Fruit fly (Drosophila melanogaster) whole organism, embryonic: ENCODE measurements around the gene Dlic.
A peak's percentile ranks its signal among the peaks of the same experiment; 100 is the strongest.

Experiments used
- ATbp ChIP-seq: fragments of 200-800 bp; sonication (Bioruptor generic); optimal IDR thresholded peaks from 2 replicates; lab custom pipeline; 2017; ENCODE audit warnings: missing biosample characterization, mild to moderate bottlenecking, missing genetic modification characterization, missing genetic modification reagents
- B-H1 ChIP-seq: fragments of 200-800 bp; sonication (Bioruptor generic); IDR thresholded peaks from 3 replicates; pipeline ENCODE4 v1.3.6; 2022; ENCODE audit warnings: missing biosample characterization, missing genetic modification characterization
- CG10267 ChIP-seq: fragments of 200-800 bp; sonication (Bioruptor generic); optimal IDR thresholded peaks from 2 replicates; lab custom pipeline; 2018; ENCODE audit warnings: missing biosample characterization, mild to moderate bottlenecking, missing genetic modification characterization, moderate library complexity
- CG10274 ChIP-seq: fragments of 200-800 bp; sonication (Bioruptor generic); optimal IDR thresholded peaks from 3 replicates; lab custom pipeline; 2017; ENCODE audit warnings: missing biosample characterization, mild to moderate bottlenecking, missing genetic modification characterization
- CG11560 ChIP-seq: fragments of 200-800 bp; sonication (Bioruptor generic); IDR thresholded peaks from 3 replicates; pipeline ENCODE4 v1.3.6; 2022; ENCODE audit warnings: missing biosample characterization, missing genetic modification characterization
- CG12299 ChIP-seq: fragments of 200-800 bp; sonication (Bioruptor generic); optimal IDR thresholded peaks from 2 replicates; lab custom pipeline; 2018; ENCODE audit warnings: missing biosample characterization, mild to moderate bottlenecking, missing genetic modification characterization
- CG12391 ChIP-seq: fragments of 200-800 bp; sonication (Bioruptor generic); optimal IDR thresholded peaks from 3 replicates; lab custom pipeline; 2018; ENCODE audit warnings: missing biosample characterization, mild to moderate bottlenecking, missing genetic modification characterization, moderate library complexity
- CG14710 ChIP-seq: fragments of 200-800 bp; sonication (Bioruptor generic); optimal IDR thresholded peaks from 3 replicates; lab custom pipeline; 2019; ENCODE audit warnings: missing biosample characterization, mild to moderate bottlenecking, missing genetic modification characterization, moderate library complexity
- CG16815 ChIP-seq: fragments of 200-800 bp; sonication (Bioruptor generic); optimal IDR thresholded peaks from 3 replicates; lab custom pipeline; 2017; ENCODE audit warnings: missing biosample characterization, mild to moderate bottlenecking, missing genetic modification characterization
- CG17612 ChIP-seq: fragments of 200-800 bp; sonication (Bioruptor generic); IDR thresholded peaks from 2 replicates; pipeline ENCODE4 v1.3.6; 2022; ENCODE audit warnings: missing biosample characterization, missing genetic modification characterization
- CG2116 ChIP-seq: fragments of 200-800 bp; sonication (Bioruptor generic); optimal IDR thresholded peaks from 3 replicates; lab custom pipeline; 2018; ENCODE audit warnings: missing biosample characterization, mild to moderate bottlenecking, missing genetic modification characterization
- CG2120 ChIP-seq: fragments of 200-800 bp; sonication (Bioruptor generic); optimal IDR thresholded peaks from 3 replicates; lab custom pipeline; 2016; ENCODE audit warnings: missing biosample characterization, missing genetic modification characterization
- CG2712 ChIP-seq: fragments of 200-800 bp; optimal IDR thresholded peaks from 3 replicates; lab custom pipeline; 2019; ENCODE audit warnings: missing biosample characterization, mild to moderate bottlenecking, missing genetic modification characterization, moderate library complexity
- CG3838 ChIP-seq: fragments of 200-800 bp; sonication (Bioruptor generic); optimal IDR thresholded peaks from 3 replicates; lab custom pipeline; 2016; ENCODE audit warnings: missing biosample characterization, missing genetic modification characterization
- CG7271 ChIP-seq: fragments of 200-800 bp; sonication (Bioruptor generic); optimal IDR thresholded peaks from 2 replicates; lab custom pipeline; 2018; ENCODE audit warnings: missing biosample characterization, mild to moderate bottlenecking, missing genetic modification characterization, moderate library complexity
- CG7556 ChIP-seq: fragments of 200-800 bp; sonication (Bioruptor generic); optimal IDR thresholded peaks from 2 replicates; lab custom pipeline; 2017; ENCODE audit warnings: missing biosample characterization, mild to moderate bottlenecking, missing genetic modification characterization
- CG8388 ChIP-seq: fragments of 200-800 bp; sonication (Bioruptor generic); optimal IDR thresholded peaks from 2 replicates; lab custom pipeline; 2019; ENCODE audit warnings: missing biosample characterization, mild to moderate bottlenecking, missing genetic modification characterization, moderate library complexity
- CG9727 ChIP-seq: fragments of 200-800 bp; sonication (Bioruptor generic); optimal IDR thresholded peaks from 3 replicates; lab custom pipeline; 2017; ENCODE audit warnings: missing biosample characterization, mild to moderate bottlenecking, missing genetic modification characterization
- D ChIP-seq, 2 experiments: fragments of 200-800 bp in 1 of 2; fragments of >200 bp in 1 of 2; sonication (Bioruptor generic) in 1 of 2; optimal IDR thresholded peaks; 2 replicates in 1 of 2; 3 replicates in 1 of 2; lab custom pipeline; 2017; ENCODE audit warnings: mild to moderate bottlenecking in 1 of 2, missing biosample characterization in 1 of 2, missing genetic modification characterization in 1 of 2, missing genetic modification reagents in 1 of 2
- Dip2 ChIP-seq: fragments of 200-800 bp; sonication (Bioruptor generic); IDR thresholded peaks from 2 replicates; pipeline ENCODE4 v1.3.6; 2022; ENCODE audit warnings: missing biosample characterization, missing genetic modification characterization
- Dll ChIP-seq: fragments of 200-800 bp; sonication (Bioruptor generic); IDR thresholded peaks from 4 replicates; pipeline ENCODE4 v1.3.6; 2022; ENCODE audit warnings: missing biosample characterization, missing genetic modification characterization; ENCODE audit not compliant: partially characterized antibody
- Dref ChIP-seq: fragments of 200-800 bp; sonication (Bioruptor generic); IDR thresholded peaks from 2 replicates; pipeline ENCODE4 v1.3.6; 2022; ENCODE audit warnings: missing biosample characterization, missing genetic modification characterization
- E2f1 ChIP-seq: fragments of 200-800 bp; sonication (Bioruptor generic); IDR thresholded peaks from 2 replicates; pipeline ENCODE4 v1.3.6; 2022; ENCODE audit warnings: missing biosample characterization, missing genetic modification characterization
- Fer1 ChIP-seq: fragments of 200-800 bp; sonication (Bioruptor generic); optimal IDR thresholded peaks from 2 replicates; lab custom pipeline; 2017; ENCODE audit warnings: missing biosample characterization, mild to moderate bottlenecking, missing genetic modification characterization
- Optix ChIP-seq: fragments of 200-800 bp; sonication (Bioruptor generic); IDR thresholded peaks from 3 replicates; pipeline ENCODE4 v1.3.6; 2022; ENCODE audit warnings: missing biosample characterization, missing genetic modification characterization
- Side ChIP-seq: fragments of 200-800 bp; sonication (Bioruptor generic); optimal IDR thresholded peaks from 2 replicates; lab custom pipeline; 2016; ENCODE audit warnings: missing biosample characterization, missing genetic modification characterization
- ase ChIP-seq: fragments of 200-800 bp; sonication (Bioruptor generic); IDR thresholded peaks from 3 replicates; pipeline ENCODE4 v1.3.6; 2022; ENCODE audit warnings: missing biosample characterization, missing genetic modification characterization
- btn ChIP-seq: fragments of 200-800 bp; sonication (Bioruptor generic); optimal IDR thresholded peaks from 2 replicates; lab custom pipeline; 2016; ENCODE audit warnings: missing biosample characterization, missing genetic modification characterization
- chm ChIP-seq: fragments of 200-800 bp; sonication (Bioruptor generic); IDR thresholded peaks from 2 replicates; pipeline ENCODE4 v1.3.6; 2022; ENCODE audit warnings: missing biosample characterization, missing genetic modification characterization
- ci ChIP-seq: fragments of 200-800 bp; sonication (Bioruptor generic); IDR thresholded peaks from 3 replicates; pipeline ENCODE4 v1.3.6; 2022; ENCODE audit warnings: missing biosample characterization, missing genetic modification characterization
- dimm ChIP-seq: fragments of 200-800 bp; sonication (Bioruptor generic); IDR thresholded peaks from 2 replicates; pipeline ENCODE4 v1.3.6; 2022; ENCODE audit warnings: missing biosample characterization, missing genetic modification characterization
- eve ChIP-seq, 2 experiments: fragments of >200 bp; optimal IDR thresholded peaks; 2 replicates each; lab custom pipeline; 2017; ENCODE audit warnings: missing biosample characterization in 2 of 2, missing genetic modification characterization in 2 of 2
- exex ChIP-seq: fragments of 200-800 bp; sonication (Bioruptor generic); optimal IDR thresholded peaks from 4 replicates; lab custom pipeline; 2018; ENCODE audit warnings: missing biosample characterization, mild to moderate bottlenecking, missing genetic modification characterization, moderate library complexity
- fd3F ChIP-seq: fragments of 200-800 bp; sonication (Bioruptor generic); optimal IDR thresholded peaks from 2 replicates; lab custom pipeline; 2018; ENCODE audit warnings: missing biosample characterization, mild to moderate bottlenecking, missing genetic modification characterization, moderate library complexity
- fd64A ChIP-seq: fragments of 200-800 bp; sonication (Bioruptor generic); optimal IDR thresholded peaks from 3 replicates; lab custom pipeline; 2018; ENCODE audit warnings: missing biosample characterization, mild to moderate bottlenecking, missing genetic modification characterization
- h ChIP-seq: fragments of >200 bp; optimal IDR thresholded peaks from 2 replicates; lab custom pipeline; 2017
- ham ChIP-seq: fragments of 200-800 bp; sonication (Bioruptor generic); IDR thresholded peaks from 2 replicates; pipeline ENCODE4 v1.3.6; 2022; ENCODE audit warnings: missing biosample characterization, missing genetic modification characterization
- hb ChIP-seq: fragments of 200-800 bp; sonication (Bioruptor generic); IDR thresholded peaks from 3 replicates; pipeline ENCODE4 v1.3.6; 2022; ENCODE audit warnings: missing biosample characterization, missing genetic modification characterization; ENCODE audit not compliant: partially characterized antibody
- knrl ChIP-seq: fragments of 200-800 bp; sonication (Bioruptor generic); IDR thresholded peaks from 3 replicates; pipeline ENCODE4 v1.3.6; 2022; ENCODE audit warnings: missing biosample characterization, missing genetic modification characterization; ENCODE audit not compliant: partially characterized antibody
- lab ChIP-seq: fragments of 200-800 bp; sonication (Bioruptor generic); optimal IDR thresholded peaks from 3 replicates; lab custom pipeline; 2017; ENCODE audit warnings: missing biosample characterization, missing genetic modification characterization, mild to moderate bottlenecking, moderate library complexity, missing genetic modification reagents
- nom ChIP-seq: fragments of 200-800 bp; sonication (Bioruptor generic); optimal IDR thresholded peaks from 2 replicates; lab custom pipeline; 2017; ENCODE audit warnings: missing biosample characterization, missing genetic modification characterization, mild to moderate bottlenecking, moderate library complexity, missing genetic modification reagents
- pb ChIP-seq: fragments of 200-800 bp; sonication (Bioruptor generic); optimal IDR thresholded peaks from 3 replicates; lab custom pipeline; 2016; ENCODE audit warnings: missing biosample characterization, missing genetic modification characterization
- pnt ChIP-seq: fragments of 200-800 bp; sonication (Bioruptor generic); optimal IDR thresholded peaks from 3 replicates; lab custom pipeline; 2016; ENCODE audit warnings: missing biosample characterization, missing genetic modification characterization
- prd ChIP-seq, 3 experiments: fragments of >200 bp in 2 of 3; fragments of 200-800 bp in 1 of 3; sonication (Bioruptor generic) in 1 of 3; optimal IDR thresholded peaks in 2 of 3; IDR thresholded peaks in 1 of 3; 2 replicates in 2 of 3; 3 replicates in 1 of 3; pipeline versions ENCODE4 v1.3.6 to Lab custom; 2017 to 2022; ENCODE audit warnings: missing biosample characterization in 1 of 3, missing genetic modification characterization in 1 of 3
- repo ChIP-seq: fragments of 200-800 bp; sonication (Bioruptor generic); optimal IDR thresholded peaks from 2 replicates; lab custom pipeline; 2016; ENCODE audit warnings: missing biosample characterization, missing genetic modification characterization
- run ChIP-seq: fragments of 200-800 bp; sonication (Bioruptor generic); optimal IDR thresholded peaks from 3 replicates; lab custom pipeline; 2018; ENCODE audit warnings: missing biosample characterization, mild to moderate bottlenecking, missing genetic modification characterization
- sens ChIP-seq: fragments of 200-800 bp; sonication (Bioruptor generic); peaks from one replicate; lab custom pipeline; 2016; ENCODE audit warnings: missing biosample characterization, missing genetic modification characterization
- sens-2 ChIP-seq: fragments of 200-800 bp; sonication (Bioruptor generic); IDR thresholded peaks from 2 replicates; pipeline ENCODE4 v1.3.6; 2022; ENCODE audit warnings: missing biosample characterization, missing genetic modification characterization
- seq ChIP-seq: fragments of 200-800 bp; sonication (Bioruptor generic); IDR thresholded peaks from 2 replicates; pipeline ENCODE4 v1.3.6; 2022; ENCODE audit warnings: missing biosample characterization, missing genetic modification characterization
- sob ChIP-seq: fragments of 200-800 bp; sonication (Bioruptor generic); IDR thresholded peaks from 2 replicates; pipeline ENCODE4 v1.3.6; 2022; ENCODE audit warnings: missing biosample characterization, missing genetic modification characterization

Dlic gene

DNA sequence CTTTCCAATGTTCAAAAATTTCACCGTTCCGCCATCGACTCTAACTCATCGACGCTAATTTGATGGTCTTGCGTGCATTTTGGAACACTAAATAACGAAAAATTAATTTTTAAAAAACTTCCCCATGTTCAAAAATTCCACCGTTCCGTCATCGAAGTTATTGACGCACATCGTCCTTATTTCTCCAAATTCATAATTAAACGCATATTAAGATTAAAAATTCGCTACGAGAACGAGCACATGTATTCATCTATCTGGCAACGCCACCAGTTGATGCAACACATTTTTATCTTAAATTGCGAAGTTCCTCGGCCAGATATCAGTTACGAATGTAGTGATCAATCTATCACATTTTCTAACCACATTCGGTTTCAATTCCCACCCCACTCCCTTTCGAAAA, 5.0 kb upstream of the Dlic start, which contains the start of gene Lint-1 (continued):
- TF ChIP-seq CG2120 (GFP tag; lab: Kevin White, UChicago) (peak; percentile 51), exex (no peak), B-H1 (no peak), prd (optimal IDR thresholded peaks at IDR 0.05; lab: Kevin White, UChicago) (no peak), prd (GFP tag; IDR thresholded peaks at IDR 0.05; lab: Robert Waterston, UW) (peak; percentile 46; the same call in 1 of the 3 replicates), CG12391 (tag; lab: Kevin White, UChicago) (no peak), CG7271 (tag; lab: Kevin White, UChicago) (no peak), D (optimal IDR thresholded peaks at IDR 0.05; lab: Kevin White, UChicago) (no peak), D (GFP tag; optimal IDR thresholded peaks at IDR 0.05; lab: Kevin White, UChicago) (no peak), ase (GFP tag; lab: Robert Waterston, UW) (no peak), CG2116 (GFP tag; lab: Kevin White, UChicago) (peak; percentile 72), lab (GFP tag; lab: Kevin White, UChicago) (peak; percentile 20), nom (GFP tag; lab: Kevin White, UChicago) (no peak), CG10274 (GFP tag; lab: Kevin White, UChicago) (no peak), Dref (GFP tag; lab: Robert Waterston, UW) (no peak), CG12299 (tag; lab: Kevin White, UChicago) (no peak), Optix (GFP tag; lab: Robert Waterston, UW) (0 out of 3 replicates have a peak, but pooled peaks have one; percentile 22), CG16815 (no peak), Dip2 (no peak), Dll (GFP tag; lab: Robert Waterston, UW) (peak; percentile 47; the same call in 2 of the 4 replicates), knrl (GFP tag; lab: Robert Waterston, UW) (peak; percentile 24; the same call in 1 of the 3 replicates), repo (GFP tag; lab: Kevin White, UChicago) (no peak), sob (GFP tag; lab: Robert Waterston, UW) (0 out of 2 replicates have a peak, but pooled peaks have one; percentile 17), CG9727 (no peak), eve (GFP tag; optimal IDR thresholded peaks at IDR 0.05; lab: Kevin White, UChicago) (no peak), CG8388 (GFP tag; lab: Kevin White, UChicago) (no peak), ATbp (GFP tag; lab: Kevin White, UChicago) (no peak), pb (GFP tag; lab: Kevin White, UChicago) (no peak), seq (GFP tag; lab: Robert Waterston, UW) (0 out of 2 replicates have a peak, but pooled peaks have one; percentile 25), dimm (GFP tag; lab: Robert Waterston, UW) (no peak), Fer1 (GFP tag; lab: Kevin White, UChicago) (no peak), btn (GFP tag; lab: Kevin White, UChicago) (no peak), pnt (no peak), fd64A (GFP tag; lab: Kevin White, UChicago) (no peak), ci (GFP tag; lab: Robert Waterston, UW) (no peak), sens-2 (GFP tag; lab: Robert Waterston, UW) (no peak), CG10267 (tag; lab: Kevin White, UChicago) (no peak), CG14710 (tag; lab: Kevin White, UChicago) (peak; percentile 22), fd3F (GFP tag; lab: Kevin White, UChicago) (no peak), CG17612 (no peak), chm (no peak), CG11560 (no peak), CG3838 (no peak), hb (GFP tag; lab: Robert Waterston, UW) (no peak), run (tag; lab: Kevin White, UChicago) (no peak), h (lab: Kevin White, UChicago) (no peak), CG7556 (GFP tag; lab: Kevin White, UChicago) (no peak), E2f1 (GFP tag; lab: Robert Waterston, UW) (no peak), ham (no peak), sens (GFP tag; lab: Kevin White, UChicago) (peak; percentile 80), CG2712 (peak; percentile 7), Side (peak; percentile 12)
